Worm (Caenorhabditis elegans) whole organism, L3 larva: Measurements from ENCODE around the gene C28D4.18.

ENCODE experiments used
- R02D3.7 ChIP-seq: fragments of 150-350 bp; optimal IDR thresholded peaks from 2 replicates; lab custom pipeline; 2014; ENCODE audit warnings: missing biosample characterization, missing genetic modification characterization
- aly-2 ChIP-seq: fragments of 150-350 bp; optimal IDR thresholded peaks from 2 replicates; lab custom pipeline; 2014; ENCODE audit warnings: missing biosample characterization, missing genetic modification characterization
- ceh-28 ChIP-seq: fragments of 150-350 bp; optimal IDR thresholded peaks from 2 replicates; lab custom pipeline; 2014; ENCODE audit warnings: missing biosample characterization, missing genetic modification reagents, missing genetic modification characterization
- ceh-82 ChIP-seq: fragments of 150-350 bp; optimal IDR thresholded peaks from 2 replicates; lab custom pipeline; 2014; ENCODE audit warnings: missing biosample characterization, missing genetic modification characterization
- ceh-9 ChIP-seq: sonication (generic microtip); optimal IDR thresholded peaks from 2 replicates; lab custom pipeline; 2018; ENCODE audit warnings: missing biosample characterization, missing genetic modification characterization
- daf-12 ChIP-seq: fragments of 150-350 bp; optimal IDR thresholded peaks from 2 replicates; lab custom pipeline; 2014; ENCODE audit warnings: missing biosample characterization, missing genetic modification reagents, missing genetic modification characterization
- egl-27 ChIP-seq: sonication (generic microtip); optimal IDR thresholded peaks from 4 replicates; lab custom pipeline; 2017; ENCODE audit warnings: missing biosample characterization, missing genetic modification reagents, missing genetic modification characterization
- egl-5 ChIP-seq: fragments of 150-350 bp; optimal IDR thresholded peaks from 2 replicates; lab custom pipeline; 2017; ENCODE audit warnings: missing biosample characterization, missing genetic modification reagents, missing genetic modification characterization, inconsistent platforms
- elt-1 ChIP-seq: fragments of 150-350 bp; optimal IDR thresholded peaks from 2 replicates; lab custom pipeline; 2014; ENCODE audit warnings: missing biosample characterization, missing genetic modification characterization
- elt-2 ChIP-seq: sonication (generic microtip); optimal IDR thresholded peaks from 2 replicates; lab custom pipeline; 2016; ENCODE audit warnings: missing genetic modification reagents, mild to moderate bottlenecking, missing genetic modification characterization, missing compliant biosample characterization
- eor-1 ChIP-seq, 2 experiments: fragments of 150-350 bp; optimal IDR thresholded peaks; 2 replicates each; lab custom pipeline; 2014 to 2018; ENCODE audit warnings: missing biosample characterization in 2 of 2, missing genetic modification characterization in 2 of 2
- fkh-10 ChIP-seq: sonication (generic microtip); optimal IDR thresholded peaks from 2 replicates; lab custom pipeline; 2017; ENCODE audit warnings: missing biosample characterization, missing genetic modification reagents, missing genetic modification characterization
- fkh-2 ChIP-seq: fragments of 150-350 bp; optimal IDR thresholded peaks from 2 replicates; lab custom pipeline; 2014; ENCODE audit warnings: missing biosample characterization, missing genetic modification reagents, missing genetic modification characterization
- fos-1 ChIP-seq: fragments of 150-350 bp; optimal IDR thresholded peaks from 2 replicates; lab custom pipeline; 2014; ENCODE audit warnings: missing biosample characterization, missing genetic modification characterization
- hmg-11 ChIP-seq: sonication (generic microtip); optimal IDR thresholded peaks from 2 replicates; lab custom pipeline; 2016; ENCODE audit warnings: missing genetic modification characterization, missing compliant biosample characterization
- jun-1 ChIP-seq: fragments of 150-350 bp; optimal IDR thresholded peaks from 2 replicates; lab custom pipeline; 2014; ENCODE audit warnings: missing biosample characterization, missing genetic modification reagents, missing genetic modification characterization
- lin-15B ChIP-seq: fragments of 150-350 bp; optimal IDR thresholded peaks from 2 replicates; lab custom pipeline; 2014; ENCODE audit warnings: missing biosample characterization, missing genetic modification characterization
- lin-39 ChIP-seq: fragments of 150-350 bp; optimal IDR thresholded peaks from 2 replicates; lab custom pipeline; 2018; ENCODE audit warnings: missing biosample characterization, missing genetic modification reagents, missing genetic modification characterization
- lsy-12 ChIP-seq: sonication (generic microtip); optimal IDR thresholded peaks from 2 replicates; lab custom pipeline; 2016; ENCODE audit warnings: mild to moderate bottlenecking, missing genetic modification characterization, missing compliant biosample characterization
- mdl-1 ChIP-seq: fragments of 150-350 bp; optimal IDR thresholded peaks from 2 replicates; lab custom pipeline; 2014; ENCODE audit warnings: missing biosample characterization, missing genetic modification characterization
- nfya-1 ChIP-seq: sonication (generic microtip); optimal IDR thresholded peaks from 2 replicates; lab custom pipeline; 2017; ENCODE audit warnings: missing genetic modification characterization, mild to moderate bottlenecking, missing compliant biosample characterization, antibody characterized with exemption, moderate library complexity; ENCODE audit not compliant: insufficient read depth
- nhr-11 ChIP-seq: fragments of 150-350 bp; optimal IDR thresholded peaks from 2 replicates; lab custom pipeline; 2014; ENCODE audit warnings: missing biosample characterization, missing genetic modification characterization
- nhr-12 ChIP-seq: fragments of 150-350 bp; optimal IDR thresholded peaks from 2 replicates; lab custom pipeline; 2014; ENCODE audit warnings: missing biosample characterization, missing genetic modification characterization
- nhr-23 ChIP-seq: fragments of 150-350 bp; optimal IDR thresholded peaks from 2 replicates; lab custom pipeline; 2014; ENCODE audit warnings: missing biosample characterization, missing genetic modification reagents, missing genetic modification characterization
- nhr-237 ChIP-seq: fragments of 150-350 bp; optimal IDR thresholded peaks from 2 replicates; lab custom pipeline; 2014; ENCODE audit warnings: missing biosample characterization, missing genetic modification characterization
- nhr-28 ChIP-seq: fragments of 150-350 bp; optimal IDR thresholded peaks from 2 replicates; lab custom pipeline; 2014; ENCODE audit warnings: missing biosample characterization, missing genetic modification characterization
- nhr-67 ChIP-seq: fragments of 150-350 bp; optimal IDR thresholded peaks from 2 replicates; lab custom pipeline; 2014; ENCODE audit warnings: missing biosample characterization, missing genetic modification characterization
- nhr-76 ChIP-seq: fragments of 150-350 bp; sonication (generic microtip); optimal IDR thresholded peaks from 5 replicates; lab custom pipeline; 2014; ENCODE audit warnings: missing biosample characterization, missing genetic modification characterization
- nhr-77 ChIP-seq: fragments of 150-350 bp; optimal IDR thresholded peaks from 2 replicates; lab custom pipeline; 2014; ENCODE audit warnings: missing biosample characterization, missing genetic modification characterization
- pha-4 ChIP-seq: fragments of 150-350 bp; optimal IDR thresholded peaks from 2 replicates; lab custom pipeline; 2014; ENCODE audit warnings: missing biosample characterization, missing genetic modification reagents, missing genetic modification characterization
- pqm-1 ChIP-seq: fragments of 150-350 bp; optimal IDR thresholded peaks from 2 replicates; lab custom pipeline; 2017; ENCODE audit warnings: missing biosample characterization, missing genetic modification characterization, inconsistent platforms
- sea-2 ChIP-seq: fragments of 150-350 bp; sonication (generic microtip); optimal IDR thresholded peaks from 4 replicates; lab custom pipeline; 2014; ENCODE audit warnings: missing biosample characterization, missing genetic modification reagents, missing genetic modification characterization
- skn-1 ChIP-seq: fragments of 150-350 bp; optimal IDR thresholded peaks from 2 replicates; lab custom pipeline; 2014; ENCODE audit warnings: missing biosample characterization, missing genetic modification characterization
- snpc-4 ChIP-seq: fragments of 150-350 bp; optimal IDR thresholded peaks from 2 replicates; lab custom pipeline; 2014; ENCODE audit warnings: missing biosample characterization, missing genetic modification characterization
- tbx-2 ChIP-seq: sonication (generic microtip); optimal IDR thresholded peaks from 2 replicates; lab custom pipeline; 2016; ENCODE audit warnings: mild to moderate bottlenecking, missing genetic modification characterization, missing compliant biosample characterization
- unc-39 ChIP-seq: sonication (generic microtip); optimal IDR thresholded peaks from 4 replicates; lab custom pipeline; 2017; ENCODE audit warnings: missing biosample characterization, missing genetic modification characterization
- unc-62 ChIP-seq: fragments of 150-350 bp; sonication (generic microtip); optimal IDR thresholded peaks from 4 replicates; lab custom pipeline; 2014; ENCODE audit warnings: missing biosample characterization, missing genetic modification reagents, missing genetic modification characterization

Gene C28D4.18

DNA sequence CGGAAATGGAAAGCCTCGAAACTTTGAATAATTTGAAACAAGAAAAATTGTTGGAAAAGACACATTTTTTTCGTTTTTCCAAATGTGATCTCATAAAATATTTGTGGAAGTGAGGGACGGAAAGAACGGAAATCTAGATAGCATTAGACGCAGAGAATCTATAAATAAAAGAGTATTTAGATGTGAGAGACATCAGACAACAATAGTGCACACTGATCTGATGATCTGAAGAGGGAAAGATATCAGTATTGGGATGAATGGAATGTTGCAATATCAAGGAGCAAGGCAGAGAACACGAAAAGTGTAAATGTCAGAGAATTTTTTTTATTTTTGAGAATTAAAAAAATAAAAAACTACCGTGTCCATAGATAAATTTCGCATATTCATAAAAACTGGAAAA, 9.8 kb downstream of the C28D4.18 start:
- TF ChIP-seq lsy-12 (tag; lab: Kevin White, UChicago) (no peak), aly-2 (tag; lab: Kevin White, UChicago) (no peak), fkh-2 (no peak), pha-4 (tag; lab: Kevin White, UChicago) (no peak), unc-39 (tag; lab: Kevin White, UChicago) (no peak), nhr-12 (tag; lab: Kevin White, UChicago) (no peak), elt-2 (tag; lab: Kevin White, UChicago) (peak; percentile 3), nhr-23 (no peak), nhr-77 (no peak), pqm-1 (tag; lab: Kevin White, UChicago) (peak; percentile 16), nhr-67 (tag; lab: Kevin White, UChicago) (no peak), elt-1 (tag; lab: Kevin White, UChicago) (no peak), sea-2 (GFP tag; lab: Kevin White, UChicago) (no peak)

DNA sequence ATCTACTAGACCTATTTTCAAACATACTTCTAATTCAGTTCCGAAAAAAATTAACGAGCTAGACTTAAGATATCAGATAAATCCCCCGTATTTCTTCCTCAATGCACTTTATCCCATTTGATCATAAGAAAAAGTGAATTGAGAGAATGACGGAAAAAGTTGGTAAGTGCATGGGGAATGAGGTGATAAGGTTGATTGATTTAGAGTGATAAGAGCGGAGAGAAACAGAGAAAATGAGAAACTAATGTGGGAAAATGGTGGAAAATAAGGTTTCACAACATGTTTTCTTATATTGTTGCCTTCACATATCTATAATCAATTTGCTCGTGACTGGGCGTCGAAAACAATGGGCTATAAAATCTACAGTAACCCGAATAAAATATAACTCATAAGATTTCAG, 10.7 kb downstream of the C28D4.18 start:
- no peak for TF ChIP-seq fos-1
- TF ChIP-seq nfya-1 (tag; lab: Kevin White, UChicago): peak; percentile 35
- TF ChIP-seq unc-39 (tag; lab: Kevin White, UChicago): no peak
- TF ChIP-seq egl-27 (tag; lab: Kevin White, UChicago): no peak
- TF ChIP-seq daf-12 (tag; lab: Kevin White, UChicago): no peak
- TF ChIP-seq elt-2 (tag; lab: Kevin White, UChicago): peak; percentile 75
- TF ChIP-seq unc-62 (GFP tag; lab: Kevin White, UChicago): no peak
- TF ChIP-seq nhr-237 (tag; lab: Kevin White, UChicago): no peak
- no peak for TF ChIP-seq hmg-11 (tag; lab: Kevin White, UChicago)
- no peak for TF ChIP-seq snpc-4 (tag; lab: Kevin White, UChicago)
- TF ChIP-seq nhr-11 (tag; lab: Kevin White, UChicago): no peak
- no peak for TF ChIP-seq eor-1 (tag; optimal IDR thresholded peaks at IDR 0.05; lab: Kevin White, UChicago)
- TF ChIP-seq fkh-2: no peak
- no peak for TF ChIP-seq nhr-67 (tag; lab: Kevin White, UChicago)
- no peak for TF ChIP-seq aly-2 (tag; lab: Kevin White, UChicago)
- no peak for TF ChIP-seq nhr-76 (tag; lab: Kevin White, UChicago)
- TF ChIP-seq elt-1 (tag; lab: Kevin White, UChicago): no peak
- TF ChIP-seq egl-5 (tag; lab: Kevin White, UChicago): no peak
- TF ChIP-seq fkh-10 (GFP tag; lab: Kevin White, UChicago): no peak
- TF ChIP-seq nhr-23: no peak
- no peak for TF ChIP-seq tbx-2 (tag; lab: Kevin White, UChicago)
- TF ChIP-seq lin-15B: no peak
- no peak for TF ChIP-seq mdl-1 (tag; lab: Kevin White, UChicago)
- peak; percentile 64 for TF ChIP-seq pqm-1 (tag; lab: Kevin White, UChicago)
- no peak for TF ChIP-seq nhr-12 (tag; lab: Kevin White, UChicago)
- peak; percentile 4 for TF ChIP-seq ceh-28 (tag; lab: Kevin White, UChicago)
- no peak for TF ChIP-seq ceh-9 (tag; lab: Kevin White, UChicago)
- TF ChIP-seq pha-4 (tag; lab: Kevin White, UChicago): no peak
- TF ChIP-seq skn-1 (tag; lab: Kevin White, UChicago): no peak
- no peak for TF ChIP-seq lsy-12 (tag; lab: Kevin White, UChicago)
- no peak for TF ChIP-seq nhr-28 (tag; lab: Kevin White, UChicago)
- no peak for TF ChIP-seq lin-39
- TF ChIP-seq jun-1: no peak

DNA sequence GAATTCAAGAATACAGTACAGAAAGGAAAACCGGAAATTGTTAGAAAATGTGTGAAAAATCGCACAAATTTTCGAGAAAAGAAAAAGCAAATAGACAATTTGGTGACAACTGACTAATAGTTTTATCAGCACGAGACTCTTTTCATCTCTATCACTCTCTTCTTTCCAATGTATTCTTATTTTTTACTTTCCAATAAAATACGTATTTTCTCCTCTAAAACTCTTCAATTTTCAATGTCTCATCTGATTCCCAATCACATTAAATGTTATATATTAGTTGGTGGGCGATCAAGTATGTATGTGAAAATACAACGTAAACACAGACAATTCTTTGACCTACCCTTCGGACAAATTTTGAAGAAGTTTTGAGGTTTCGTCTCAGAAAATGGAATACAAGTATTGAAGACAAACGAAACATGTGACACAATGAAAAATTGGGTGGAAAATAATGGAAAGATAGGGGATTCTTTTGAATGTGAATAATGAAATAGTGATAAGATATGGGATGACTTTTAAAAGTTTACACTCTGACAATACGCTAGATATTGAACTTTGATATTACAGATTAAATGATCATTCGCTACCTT, 12.2 kb downstream of the C28D4.18 start, which contains the start of gene cka-1:
Gene cka-1, minus strand, starts transcription at position 418 of the 587 bp plus-strand sequence.
- no peak for TF ChIP-seq R02D3.7 (tag; lab: Kevin White, UChicago)
- TF ChIP-seq nfya-1 (tag; lab: Kevin White, UChicago): peak; percentile 13
- TF ChIP-seq ceh-82: no peak
- TF ChIP-seq daf-12 (tag; lab: Kevin White, UChicago): no peak
- TF ChIP-seq elt-2 (tag; lab: Kevin White, UChicago): peak; percentile 65
- TF ChIP-seq pqm-1 (tag; lab: Kevin White, UChicago): peak; percentile 56
